Fruit fly (Drosophila melanogaster): ENCODE data around the gene Gdh.
A peak's percentile ranks its signal among the peaks of the same experiment; 100 is the strongest.

DNA sequence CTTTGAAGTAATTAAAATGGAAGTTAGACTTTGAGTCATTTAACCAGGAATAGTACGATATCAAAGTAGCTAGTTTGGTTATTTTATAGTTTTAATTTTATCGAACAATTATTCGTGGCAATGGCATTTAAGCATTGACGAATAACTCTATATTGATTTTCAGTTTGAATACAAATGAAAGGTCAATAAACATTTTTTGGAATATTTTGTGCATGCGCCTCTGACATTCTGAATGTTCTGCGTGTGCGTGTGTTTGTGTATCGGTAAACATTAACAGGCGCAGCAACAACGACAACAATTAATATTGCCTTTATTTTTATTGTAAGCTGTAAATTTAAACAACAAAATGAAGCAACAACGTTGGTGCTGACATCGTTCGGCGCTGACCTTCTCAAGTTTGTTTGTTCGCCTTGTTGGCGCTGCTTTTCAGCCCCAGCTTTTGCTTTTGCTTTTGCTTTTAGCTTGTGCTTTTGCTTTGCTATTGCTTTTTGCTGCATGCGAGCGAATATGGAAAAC lies 33.5 kb downstream of the Gdh start:
- TF ChIP-seq lola (GFP tag; optimal IDR thresholded peaks at IDR 0.05) (no peak), h (GFP tag; optimal IDR thresholded peaks at IDR 0.05) (peak; percentile 75), woc (GFP tag; optimal IDR thresholded peaks at IDR 0.05) (peak; percentile 26), GATAd (GFP tag; optimal IDR thresholded peaks at IDR 0.05) (no peak), dl (GFP tag; optimal IDR thresholded peaks at IDR 0.05; ENCODE audit: insufficient read depth in 1 of 2, partially characterized antibody in 2 of 2) (no peak), br (GFP tag; optimal IDR thresholded peaks at IDR 0.05) (peak; percentile 67)

Data from whole organism, wandering third instar larva.